Worm (Caenorhabditis elegans): ENCODE results near the gene srm-4.

DNA sequence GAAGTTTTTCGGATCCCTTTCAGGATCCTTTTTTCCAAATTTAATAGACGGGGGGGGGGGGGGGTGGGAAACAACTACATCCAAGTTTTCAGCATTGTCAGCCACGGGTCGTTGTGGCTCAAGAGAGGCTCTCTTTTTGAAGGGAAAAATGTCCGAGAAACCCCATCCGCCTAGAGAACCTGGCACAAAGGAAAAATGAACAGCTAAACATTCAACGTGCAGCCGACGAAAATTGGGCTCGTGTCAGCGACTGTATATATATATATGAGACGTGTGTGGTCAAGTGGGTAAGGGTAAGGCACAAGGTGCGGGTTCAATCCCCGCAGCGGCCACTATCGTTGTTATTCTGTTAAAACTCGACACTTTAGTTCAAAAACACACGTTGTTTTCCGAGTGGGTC, 25.4 kb downstream of the srm-4 start, which contains the start of gene Y49A3A.4:
- TF ChIP-seq ref-1 (GFP tag; conservative IDR thresholded peaks at IDR 0.05) (no peak), med-1 (GFP tag; optimal IDR thresholded peaks at IDR 0.05; ENCODE audit: insufficient read depth) (no peak), cog-1 (tag; optimal IDR thresholded peaks at IDR 0.05) (no peak), ztf-29 (GFP tag; IDR thresholded peaks at IDR 0.05) (no peak), ztf-23 (GFP tag; IDR thresholded peaks at IDR 0.05) (no peak)
